Fruit fly (Drosophila melanogaster): ENCODE measurements around the gene mRpS26.

The mRpS26 gene

dm6 chr3L:18139184-18139629 is 32.8 kb downstream of the mRpS26 start, which contains the start of gene geko (continued):
- TF ChIP-seq CG6854 (GFP tag; optimal IDR thresholded peaks at IDR 0.05) = no peak
- no peak for TF ChIP-seq Hr4 (GFP tag; optimal IDR thresholded peaks at IDR 0.05)
- TF ChIP-seq dac (GFP tag; optimal IDR thresholded peaks at IDR 0.05) = no peak
- TF ChIP-seq CG3919 (GFP tag; optimal IDR thresholded peaks at IDR 0.05) = no peak

dm6 chr3L:18142969-18143368 is 36.6 kb downstream of the mRpS26 start:
- TF ChIP-seq fkh (GFP tag; optimal IDR thresholded peaks at IDR 0.05) = peak; percentile 61
- TF ChIP-seq cyc (GFP tag; optimal IDR thresholded peaks at IDR 0.05) = no peak

- TF ChIP-seq CG8319 (GFP tag; optimal IDR thresholded peaks at IDR 0.05) (no peak), fkh (GFP tag; optimal IDR thresholded peaks at IDR 0.05) (peak; percentile 83), spab (GFP tag; optimal IDR thresholded peaks at IDR 0.05) (no peak), pdm3 (GFP tag; optimal IDR thresholded peaks at IDR 0.05) (no peak)
Measured at dm6 chr3L:18144620-18145019, 38.2 kb downstream of the mRpS26 start.

dm6 chr3L:18146833-18147232 is 40.5 kb downstream of the mRpS26 start:
- TF ChIP-seq CG4318 (GFP tag; optimal IDR thresholded peaks at IDR 0.05) = peak; percentile 36
- peak; percentile 57 for TF ChIP-seq Eip78C (GFP tag)
- TF ChIP-seq CG32006 (GFP tag; optimal IDR thresholded peaks at IDR 0.05) = peak; percentile 79
- TF ChIP-seq Gug (GFP tag; IDR thresholded peaks at IDR 0.05) = peak; percentile 28; the same call in 1 of the 2 replicates
- peak; percentile 58 for TF ChIP-seq CG6276 (GFP tag; optimal IDR thresholded peaks at IDR 0.05)
- peak; percentile 63; the same call in 2 of the 3 replicates for TF ChIP-seq eg (GFP tag; IDR thresholded peaks at IDR 0.05)
- TF ChIP-seq svp (GFP tag) = no peak
- peak in 1 of 2 experiments; percentile 19 for TF ChIP-seq salr (GFP tag; optimal IDR thresholded peaks at IDR 0.05)
- no peak for TF ChIP-seq CG8319 (GFP tag; optimal IDR thresholded peaks at IDR 0.05)
- TF ChIP-seq CG34406 (GFP tag; optimal IDR thresholded peaks at IDR 0.05) = no peak
- TF ChIP-seq CG8119 (GFP tag; IDR thresholded peaks at IDR 0.05) = peak; percentile 81
- TF ChIP-seq Hr4 (GFP tag; optimal IDR thresholded peaks at IDR 0.05) = peak; percentile 39
- TF ChIP-seq CG6163 (GFP tag; IDR thresholded peaks at IDR 0.05) = peak; percentile 25; the same call in 1 of the 3 replicates
- peak; percentile 77 for TF ChIP-seq CG15336 (GFP tag; IDR thresholded peaks at IDR 0.05)

dm6 chr3L:18147596-18147995 is 41.2 kb downstream of the mRpS26 start:
- TF ChIP-seq CG15336 (GFP tag; IDR thresholded peaks at IDR 0.05) (no peak), achi (GFP tag; optimal IDR thresholded peaks at IDR 0.05) (no peak), Hr4 (GFP tag; optimal IDR thresholded peaks at IDR 0.05) (no peak), vri (GFP tag; optimal IDR thresholded peaks at IDR 0.05) (no peak), Ets96B (tag; optimal IDR thresholded peaks at IDR 0.05) (no peak), Met (GFP tag; optimal IDR thresholded peaks at IDR 0.05) (no peak), topi (GFP tag; optimal IDR thresholded peaks at IDR 0.05) (no peak), acj6 (GFP tag; optimal IDR thresholded peaks at IDR 0.05) (no peak), lz (GFP tag; optimal IDR thresholded peaks at IDR 0.05) (no peak), CG3919 (GFP tag; optimal IDR thresholded peaks at IDR 0.05) (no peak), Ets21C (GFP tag; optimal IDR thresholded peaks at IDR 0.05) (no peak), CG34406 (GFP tag; optimal IDR thresholded peaks at IDR 0.05) (no peak), CG6276 (GFP tag; optimal IDR thresholded peaks at IDR 0.05) (no peak), Eip75B (GFP tag; optimal IDR thresholded peaks at IDR 0.05) (no peak)

- peak; percentile 98 for TF ChIP-seq CG34406 (GFP tag; optimal IDR thresholded peaks at IDR 0.05)
- TF ChIP-seq acj6 (GFP tag; optimal IDR thresholded peaks at IDR 0.05) = peak; percentile 96
- peak; percentile 95 for TF ChIP-seq achi (GFP tag; optimal IDR thresholded peaks at IDR 0.05)
- peak; percentile 92 for TF ChIP-seq pdm3 (GFP tag; optimal IDR thresholded peaks at IDR 0.05)
- TF ChIP-seq cyc (GFP tag; optimal IDR thresholded peaks at IDR 0.05) = peak; percentile 86
- TF ChIP-seq svp (GFP tag) = peak; percentile 96
- TF ChIP-seq OdsH (GFP tag; optimal IDR thresholded peaks at IDR 0.05) = peak; percentile 96
- peak; percentile 97 for TF ChIP-seq CG6276 (GFP tag; optimal IDR thresholded peaks at IDR 0.05)
- peak; percentile 94 for TF ChIP-seq CG11902 (GFP tag; optimal IDR thresholded peaks at IDR 0.05)
- TF ChIP-seq Lpt (GFP tag; optimal IDR thresholded peaks at IDR 0.05) = peak; percentile 94
- peak; percentile 67 for TF ChIP-seq Hr38 (GFP tag; optimal IDR thresholded peaks at IDR 0.05)
- peak; percentile 97 for TF ChIP-seq CG15336 (GFP tag; IDR thresholded peaks at IDR 0.05)
- TF ChIP-seq Sox15 (GFP tag; optimal IDR thresholded peaks at IDR 0.05) = peak; percentile 96
- TF ChIP-seq CG6854 (GFP tag; optimal IDR thresholded peaks at IDR 0.05) = peak; percentile 86
- TF ChIP-seq fkh (GFP tag; optimal IDR thresholded peaks at IDR 0.05) = peak; percentile 57
- TF ChIP-seq fd59A (GFP tag; optimal IDR thresholded peaks at IDR 0.05) = peak; percentile 70
- TF ChIP-seq CG11294 (GFP tag; IDR thresholded peaks at IDR 0.05) = peak; percentile 85
- peak; percentile 81 for TF ChIP-seq lz (GFP tag; optimal IDR thresholded peaks at IDR 0.05)
- peak; percentile 98 for TF ChIP-seq CG8119 (GFP tag; IDR thresholded peaks at IDR 0.05)
- peak; percentile 87 for TF ChIP-seq Sox102F (GFP tag; optimal IDR thresholded peaks at IDR 0.05)
- peak; percentile 70 for TF ChIP-seq Eip93F (GFP tag; optimal IDR thresholded peaks at IDR 0.05)
- peak; percentile 83 for TF ChIP-seq Ets96B (tag; optimal IDR thresholded peaks at IDR 0.05)
- peak; percentile 71 to 90 for TF ChIP-seq ss (GFP tag; optimal IDR thresholded peaks at IDR 0.05)
Measured at dm6 chr3L:18148418-18148973, 42.1 kb downstream of the mRpS26 start, which contains the start of gene CG7330. TSS of gene CG7330 (plus strand) at chr3L:18148923.

Data from whole organism, prepupa.